Worm (Caenorhabditis elegans): ENCODE data around the gene F56D2.2.

- no peak for TF ChIP-seq him-1 (tag; optimal IDR thresholded peaks at IDR 0.05)
- TF ChIP-seq dao-5 (tag; optimal IDR thresholded peaks at IDR 0.05): no peak
- TF ChIP-seq W03F9.2 (tag; optimal IDR thresholded peaks at IDR 0.05): no peak
These were observed 48.1 kb downstream of the F56D2.2 start, which contains the start of gene ckk-1 for ce11 chrIII:5635179-5635578.

Measured in whole organism, L4/young adult.